Worm (Caenorhabditis elegans): ENCODE data around the gene pitr-3.
"Not testable (repeated sequence)": the region's sequence is repeated elsewhere in the genome, so short reads cannot be mapped to it uniquely, and the experiment has no call there.

DNA sequence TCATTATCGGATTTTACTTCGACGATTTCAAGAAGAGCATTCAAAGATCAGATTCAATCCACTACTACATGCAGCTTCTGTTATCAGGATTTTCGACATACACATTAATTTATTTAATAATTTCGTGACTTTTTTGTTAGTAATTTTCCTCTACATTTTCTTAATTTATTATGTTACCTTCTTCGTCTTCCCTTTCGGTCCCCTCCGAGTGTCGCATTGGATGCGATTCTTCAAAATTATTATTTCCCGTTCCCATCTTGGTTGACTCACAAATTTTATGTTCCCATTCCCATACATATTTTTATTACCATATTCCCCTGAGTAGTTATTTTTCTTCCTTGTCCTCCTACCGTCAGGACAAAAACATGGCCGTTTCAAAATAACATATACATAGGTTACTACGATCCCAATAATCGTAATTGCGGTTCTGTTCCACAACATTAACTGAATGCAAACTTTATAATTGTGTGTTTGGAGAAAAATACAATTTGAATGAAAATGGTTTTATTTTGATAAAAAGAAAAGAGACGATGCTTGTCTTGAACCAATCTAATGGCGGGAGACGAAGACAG, 18.0 kb upstream of the pitr-3 start:
- TF ChIP-seq nhr-11 (tag; optimal IDR thresholded peaks at IDR 0.05); ztf-4 (tag; optimal IDR thresholded peaks at IDR 0.05); skn-1 (tag; optimal IDR thresholded peaks at IDR 0.05); zag-1 (tag; optimal IDR thresholded peaks at IDR 0.05); mab-5 (tag; optimal IDR thresholded peaks at IDR 0.05); lin-13 (GFP tag; optimal IDR thresholded peaks at IDR 0.05): not testable (repeated sequence)

Data from whole organism, L2 larva.